Worm (Caenorhabditis elegans) whole organism, young adult: Measurements from ENCODE around the gene F35D2.2.

Source experiments
- B0035.1 ChIP-seq: sonication (generic microtip); optimal IDR thresholded peaks from 2 replicates; lab custom pipeline; 2016; ENCODE audit warnings: missing genetic modification characterization, mild to moderate bottlenecking, missing compliant biosample characterization, missing genotype, missing genetic modification reagents
- D2030.7 ChIP-seq: fragments of 200-800 bp; sonication (Bioruptor generic); IDR thresholded peaks from 2 replicates; pipeline ENCODE4 v1.3.6; 2022; ENCODE audit warnings: missing genetic modification reagents, missing genetic modification characterization, missing compliant biosample characterization
- F23B12.7 ChIP-seq: sonication (generic microtip); optimal IDR thresholded peaks from 2 replicates; lab custom pipeline; 2017; ENCODE audit warnings: missing genetic modification characterization, mild to moderate bottlenecking, missing compliant biosample characterization, antibody characterized with exemption, moderate library complexity; ENCODE audit not compliant: insufficient read depth
- F49E8.2 ChIP-seq: sonication (generic microtip); optimal IDR thresholded peaks from 3 replicates; lab custom pipeline; 2017; ENCODE audit warnings: missing genetic modification characterization, mild to moderate bottlenecking, missing compliant biosample characterization, antibody characterized with exemption, moderate library complexity; ENCODE audit not compliant: insufficient read depth
- F52B5.7 ChIP-seq: sonication (generic microtip); optimal IDR thresholded peaks from 2 replicates; lab custom pipeline; 2016; ENCODE audit warnings: mild to moderate bottlenecking, missing genetic modification characterization, missing compliant biosample characterization
- K12H6.12 ChIP-seq: fragments of 200-800 bp; sonication (Bioruptor generic); optimal IDR thresholded peaks from 2 replicates; lab custom pipeline; 2018; ENCODE audit warnings: mild to moderate bottlenecking, missing genetic modification characterization, missing compliant biosample characterization
- Y53G8AR.9 ChIP-seq: fragments of 200-800 bp; sonication (Bioruptor generic); conservative IDR thresholded peaks from 2 replicates; pipeline ENCODE4 v1.3.6; 2022; ENCODE audit warnings: missing genetic modification reagents, missing genetic modification characterization, missing compliant biosample characterization
- ZK185.1 ChIP-seq: sonication (generic microtip); optimal IDR thresholded peaks from 2 replicates; lab custom pipeline; 2016; ENCODE audit warnings: mild to moderate bottlenecking, missing genetic modification characterization, missing compliant biosample characterization; ENCODE audit not compliant: poor library complexity, severe bottlenecking
- ama-1 ChIP-seq, 3 experiments: fragments of 150-350 bp in 1 of 3; sonication (generic microtip) in 2 of 3; optimal IDR thresholded peaks; 2 replicates each; lab custom pipeline; 2014 to 2018; ENCODE audit warnings: missing biosample characterization in 2 of 3, missing genetic modification characterization in 2 of 3, missing genetic modification reagents in 2 of 3
- aptf-2 ChIP-seq: fragments of 200-800 bp; sonication (Bioruptor generic); conservative IDR thresholded peaks from 2 replicates; pipeline ENCODE4 v1.3.6; 2022; ENCODE audit warnings: missing genetic modification reagents, missing genetic modification characterization, missing compliant biosample characterization
- atf-7 ChIP-seq: sonication (generic microtip); optimal IDR thresholded peaks from 2 replicates; lab custom pipeline; 2017; ENCODE audit warnings: mild to moderate bottlenecking, missing genetic modification characterization, missing compliant biosample characterization
- ccch-3 ChIP-seq: fragments of 200-800 bp; sonication (Bioruptor generic); optimal IDR thresholded peaks from 2 replicates; lab custom pipeline; 2018; ENCODE audit warnings: mild to moderate bottlenecking, missing genetic modification characterization, missing compliant biosample characterization
- cebp-2 ChIP-seq: fragments of 200-800 bp; sonication (Bioruptor generic); IDR thresholded peaks from 2 replicates; pipeline ENCODE4 v1.3.6; 2022; ENCODE audit warnings: missing genetic modification characterization, missing compliant biosample characterization
- ceh-100 ChIP-seq: fragments of 200-800 bp; sonication (Bioruptor generic); IDR thresholded peaks from 2 replicates; pipeline ENCODE4 v1.3.6; 2022; ENCODE audit warnings: missing genetic modification reagents, missing genetic modification characterization, missing compliant biosample characterization
- ceh-27 ChIP-seq: fragments of 200-800 bp; sonication (Bioruptor generic); optimal IDR thresholded peaks from 2 replicates; lab custom pipeline; 2018; ENCODE audit warnings: mild to moderate bottlenecking, missing genetic modification characterization, moderate library complexity, missing compliant biosample characterization
- ceh-40 ChIP-seq: fragments of 200-800 bp; sonication (Bioruptor generic); IDR thresholded peaks from 2 replicates; pipeline ENCODE4 v1.3.6; 2022; ENCODE audit warnings: missing genetic modification characterization, missing compliant biosample characterization
- ceh-79 ChIP-seq: sonication (generic microtip); optimal IDR thresholded peaks from 2 replicates; lab custom pipeline; 2017; ENCODE audit warnings: mild to moderate bottlenecking, missing genetic modification characterization, missing compliant biosample characterization
- chd-7 ChIP-seq: sonication (generic microtip); optimal IDR thresholded peaks from 2 replicates; lab custom pipeline; 2016; ENCODE audit warnings: mild to moderate bottlenecking, missing genetic modification characterization, moderate library complexity, missing compliant biosample characterization
- dpff-1 ChIP-seq: sonication (generic microtip); optimal IDR thresholded peaks from 2 replicates; lab custom pipeline; 2017; ENCODE audit warnings: mild to moderate bottlenecking, missing genetic modification characterization, missing compliant biosample characterization
- efl-1 ChIP-seq: fragments of 150-350 bp; optimal IDR thresholded peaks from 2 replicates; lab custom pipeline; 2014; ENCODE audit warnings: missing biosample characterization, missing genetic modification reagents, missing genetic modification characterization
- egl-18 ChIP-seq: fragments of 200-800 bp; sonication (Bioruptor generic); IDR thresholded peaks from 2 replicates; pipeline ENCODE4 v1.3.6; 2022; ENCODE audit warnings: missing genetic modification reagents, missing genetic modification characterization, missing compliant biosample characterization
- egl-44 ChIP-seq: fragments of 200-800 bp; sonication (Bioruptor generic); IDR thresholded peaks from 2 replicates; pipeline ENCODE4 v1.3.6; 2022; ENCODE audit warnings: missing genetic modification reagents, missing genetic modification characterization, missing compliant biosample characterization
- ekl-4 ChIP-seq: fragments of 200-800 bp; sonication (Bioruptor generic); IDR thresholded peaks from 2 replicates; pipeline ENCODE4 v1.3.6; 2022; ENCODE audit warnings: missing genetic modification reagents, missing genetic modification characterization, missing compliant biosample characterization
- ets-4 ChIP-seq: fragments of 200-800 bp; sonication (Bioruptor generic); optimal IDR thresholded peaks from 2 replicates; lab custom pipeline; 2018; ENCODE audit warnings: mild to moderate bottlenecking, missing genetic modification characterization, missing compliant biosample characterization
- hlh-26 ChIP-seq: fragments of 200-800 bp; sonication (Bioruptor generic); conservative IDR thresholded peaks from 2 replicates; pipeline ENCODE4 v1.3.6; 2022; ENCODE audit warnings: missing genetic modification reagents, missing genetic modification characterization, missing compliant biosample characterization
- hrde-1 ChIP-seq: sonication (generic microtip); optimal IDR thresholded peaks from 2 replicates; lab custom pipeline; 2016; ENCODE audit warnings: missing genetic modification characterization, mild to moderate bottlenecking, missing compliant biosample characterization, moderate library complexity, missing genotype, missing genetic modification reagents, borderline replicate concordance
- hsf-1 ChIP-seq: fragments of 200-800 bp; sonication (Bioruptor generic); IDR thresholded peaks from 2 replicates; pipeline ENCODE4 v1.3.6; 2022; ENCODE audit warnings: missing genetic modification reagents, missing genetic modification characterization, missing compliant biosample characterization
- let-607 ChIP-seq, 2 experiments: fragments of 200-800 bp in 1 of 2; sonication (Bioruptor generic) in 1 of 2; sonication (generic microtip) in 1 of 2; optimal IDR thresholded peaks; 2 replicates each; lab custom pipeline; 2016 to 2018; ENCODE audit warnings: mild to moderate bottlenecking in 2 of 2, missing compliant biosample characterization in 2 of 2, missing genetic modification characterization in 2 of 2, moderate library complexity in 2 of 2, missing genotype in 1 of 2
- lsl-1 ChIP-seq: fragments of 200-800 bp; sonication (Bioruptor generic); optimal IDR thresholded peaks from 2 replicates; lab custom pipeline; 2018; ENCODE audit warnings: mild to moderate bottlenecking, missing genetic modification characterization, moderate library complexity, missing compliant biosample characterization
- mes-4 ChIP-seq: sonication (generic microtip); optimal IDR thresholded peaks from 2 replicates; lab custom pipeline; 2016; ENCODE audit warnings: missing genotype, missing genetic modification characterization, missing compliant biosample characterization
- nfya-1 ChIP-seq: sonication (generic microtip); optimal IDR thresholded peaks from 2 replicates; lab custom pipeline; 2017; ENCODE audit warnings: antibody characterized with exemption, missing compliant biosample characterization, missing genetic modification characterization, borderline replicate concordance; ENCODE audit not compliant: insufficient read depth
- nhr-120 ChIP-seq: fragments of 200-800 bp; sonication (Bioruptor generic); IDR thresholded peaks from 2 replicates; pipeline ENCODE4 v1.3.6; 2022; ENCODE audit warnings: missing genetic modification characterization, missing compliant biosample characterization
- nhr-179 ChIP-seq: sonication (generic microtip); optimal IDR thresholded peaks from 2 replicates; lab custom pipeline; 2016; ENCODE audit warnings: mild to moderate bottlenecking, missing genetic modification characterization, missing compliant biosample characterization
- nhr-80 ChIP-seq: sonication (generic microtip); optimal IDR thresholded peaks from 2 replicates; lab custom pipeline; 2016; ENCODE audit warnings: missing genetic modification characterization, missing compliant biosample characterization
- rec-8 ChIP-seq, 2 experiments: sonication (generic microtip); optimal IDR thresholded peaks; 2 replicates each; lab custom pipeline; 2016; ENCODE audit warnings: mild to moderate bottlenecking in 2 of 2, missing genetic modification characterization in 2 of 2, missing genetic modification reagents in 2 of 2, missing genotype in 2 of 2, missing biosample characterization in 1 of 2, missing compliant biosample characterization in 1 of 2, moderate library complexity in 1 of 2
- sdz-38 ChIP-seq: sonication (generic microtip); optimal IDR thresholded peaks from 2 replicates; lab custom pipeline; 2016; ENCODE audit warnings: missing genotype, missing genetic modification characterization, missing compliant biosample characterization
- snpc-1.3 ChIP-seq: sonication (generic microtip); optimal IDR thresholded peaks from 2 replicates; lab custom pipeline; 2017; ENCODE audit warnings: missing genetic modification characterization, mild to moderate bottlenecking, missing compliant biosample characterization, antibody characterized with exemption, moderate library complexity, missing genotype, missing genetic modification reagents; ENCODE audit not compliant: insufficient read depth
- sptf-2 ChIP-seq: fragments of 200-800 bp; sonication (Bioruptor generic); optimal IDR thresholded peaks from 2 replicates; lab custom pipeline; 2018; ENCODE audit warnings: mild to moderate bottlenecking, missing genetic modification characterization, missing compliant biosample characterization
- tlf-1 ChIP-seq: fragments of 200-800 bp; sonication (Bioruptor generic); optimal IDR thresholded peaks from 2 replicates; lab custom pipeline; 2018; ENCODE audit warnings: mild to moderate bottlenecking, missing genetic modification characterization, missing compliant biosample characterization
- unc-130 ChIP-seq: sonication (generic microtip); optimal IDR thresholded peaks from 2 replicates; lab custom pipeline; 2016; ENCODE audit warnings: missing genetic modification reagents, missing genetic modification characterization, missing compliant biosample characterization
- xnd-1 ChIP-seq: sonication (generic microtip); optimal IDR thresholded peaks from 2 replicates; lab custom pipeline; 2016; ENCODE audit warnings: missing genotype, missing genetic modification reagents, missing genetic modification characterization, missing compliant biosample characterization
- zfh-2 ChIP-seq: fragments of 200-800 bp; sonication (Bioruptor generic); conservative IDR thresholded peaks from 2 replicates; pipeline ENCODE4 v1.3.6; 2022; ENCODE audit warnings: missing genetic modification reagents, missing genetic modification characterization, missing compliant biosample characterization
- ztf-25 ChIP-seq: fragments of 200-800 bp; sonication (Bioruptor generic); IDR thresholded peaks from 2 replicates; pipeline ENCODE4 v1.3.6; 2022; ENCODE audit warnings: missing genetic modification reagents, missing genetic modification characterization, missing compliant biosample characterization
- ztf-26 ChIP-seq: sonication (generic microtip); optimal IDR thresholded peaks from 2 replicates; lab custom pipeline; 2017; ENCODE audit warnings: missing genetic modification characterization, missing compliant biosample characterization

The F35D2.2 gene

ce11 chrII:7574143-7574542, at the start of gene F35D2.2:
Gene F35D2.2, plus strand, starts transcription at chrII:7574443.
- TF ChIP-seq D2030.7 (GFP tag; lab: Robert Waterston, UW) (no peak), ztf-25 (GFP tag; lab: Robert Waterston, UW) (no peak), dpff-1 (no peak)

- TF ChIP-seq xnd-1 = no peak
- no peak for TF ChIP-seq ceh-27
- no peak for TF ChIP-seq F23B12.7 (tag; lab: Kevin White, UChicago)
- no peak for TF ChIP-seq ceh-79 (tag; lab: Kevin White, UChicago)
- no peak for TF ChIP-seq hlh-26 (GFP tag; lab: Robert Waterston, UW)
- no peak for TF ChIP-seq hsf-1 (GFP tag; lab: Robert Waterston, UW)
- TF ChIP-seq rec-8 (tag; optimal IDR thresholded peaks at IDR 0.05; lab: Kevin White, UChicago) = no peak
- TF ChIP-seq ztf-25 (GFP tag; lab: Robert Waterston, UW) = no peak
- no peak for TF ChIP-seq atf-7 (tag; lab: Kevin White, UChicago)
- no peak for TF ChIP-seq sdz-38 (tag; lab: Kevin White, UChicago)
- no peak for TF ChIP-seq B0035.1 (tag; lab: Kevin White, UChicago)
- no peak for TF ChIP-seq ccch-3
- TF ChIP-seq nhr-120 (GFP tag; lab: Robert Waterston, UW) = no peak
- no peak for TF ChIP-seq ama-1 (optimal IDR thresholded peaks at IDR 0.05; lab: Kevin White, UChicago)
- no peak for TF ChIP-seq ama-1 (GFP tag; optimal IDR thresholded peaks at IDR 0.05; lab: Kevin White, UChicago)
- no peak for TF ChIP-seq egl-18 (GFP tag; lab: Robert Waterston, UW)
- no peak for TF ChIP-seq tlf-1 (GFP tag; lab: Kevin White, UChicago)
- no peak for TF ChIP-seq unc-130
- TF ChIP-seq mes-4 (tag; lab: Kevin White, UChicago) = no peak
- TF ChIP-seq snpc-1.3 = no peak
- no peak for TF ChIP-seq K12H6.12 (tag; lab: Kevin White, UChicago)
Measured at ce11 chrII:7525458-7525857, 48.8 kb upstream of the F35D2.2 start, which contains the start of the genes ZK1290.7 and rnh-1.1. Gene ZK1290.7, minus strand, starts transcription at chrII:7525558. Gene rnh-1.1, plus strand, starts transcription at chrII:7525738.

DNA sequence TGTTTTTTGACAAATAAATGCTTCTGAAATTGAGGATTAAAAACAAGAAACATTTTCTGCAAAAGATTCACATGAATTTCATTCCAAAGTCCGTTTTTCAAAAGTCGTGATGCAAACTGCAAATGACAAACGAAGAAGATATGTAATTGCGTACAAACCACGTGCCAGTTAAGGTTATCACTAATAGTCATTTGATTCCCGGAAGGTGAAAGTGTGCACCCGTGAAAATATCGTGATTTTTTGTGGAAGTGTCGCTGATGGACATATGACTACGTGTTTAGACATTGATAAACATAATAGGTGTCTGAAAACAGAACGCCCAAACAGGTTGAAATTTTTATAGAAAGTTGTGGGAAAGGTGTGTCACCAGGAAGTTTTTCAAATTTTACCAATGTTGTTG, 46.0 kb upstream of the F35D2.2 start:
- TF ChIP-seq lsl-1 (GFP tag; lab: Kevin White, UChicago) (no peak), sptf-2 (no peak), ceh-40 (0 out of 2 replicates have a peak, but pooled peaks have one; percentile 32), Y53G8AR.9 (GFP tag; lab: Robert Waterston, UW) (0 out of 2 replicates have a peak, but pooled peaks have one; percentile 30), F49E8.2 (no peak), F52B5.7 (tag; lab: Kevin White, UChicago) (no peak), egl-18 (GFP tag; lab: Robert Waterston, UW) (no peak), atf-7 (tag; lab: Kevin White, UChicago) (peak; percentile 88), tlf-1 (GFP tag; lab: Kevin White, UChicago) (peak; percentile 61), chd-7 (tag; lab: Kevin White, UChicago) (peak; percentile 72), cebp-2 (GFP tag; lab: Robert Waterston, UW) (no peak), nhr-80 (tag; lab: Kevin White, UChicago) (peak; percentile 67), ets-4 (peak; percentile 75), let-607 (tag; optimal IDR thresholded peaks at IDR 0.05; lab: Kevin White, UChicago) (peak in 1 of 2 experiments; percentile 62), hrde-1 (tag; lab: Kevin White, UChicago) (no peak), ZK185.1 (tag; lab: Kevin White, UChicago) (peak; percentile 25), zfh-2 (GFP tag; lab: Robert Waterston, UW) (no peak), efl-1 (GFP tag; lab: Kevin White, UChicago) (no peak), hlh-26 (GFP tag; lab: Robert Waterston, UW) (no peak), nhr-179 (no peak), egl-44 (peak; percentile 46; the same call in 1 of the 2 replicates), aptf-2 (GFP tag; lab: Robert Waterston, UW) (no peak), ztf-26 (tag; lab: Kevin White, UChicago) (peak; percentile 63), ekl-4 (GFP tag; lab: Robert Waterston, UW) (no peak), nfya-1 (tag; lab: Kevin White, UChicago) (no peak), ceh-100 (GFP tag; lab: Robert Waterston, UW) (no peak)
